Fruit fly (Drosophila melanogaster): ENCODE results near the gene CG12219.

Gene CG12219

DNA sequence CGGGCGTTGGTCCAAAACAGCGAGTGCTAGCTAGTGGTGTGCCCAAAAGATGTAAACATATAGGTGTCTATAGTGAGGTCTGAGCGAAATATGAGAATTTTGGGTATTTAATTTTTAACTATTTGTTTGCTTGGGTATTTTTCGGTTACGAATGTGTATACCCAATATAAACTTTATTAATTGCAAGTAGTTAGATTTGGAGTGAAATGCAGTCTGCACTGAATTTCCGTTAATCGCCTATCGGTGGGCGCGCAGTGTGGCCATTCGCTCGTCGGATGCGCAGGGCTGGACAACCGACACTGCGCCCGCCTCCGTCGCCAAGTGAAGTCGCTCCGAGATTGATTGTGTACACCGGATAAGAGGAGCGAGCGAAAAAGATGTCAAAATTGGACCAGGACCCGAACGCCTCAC lies 6.0 kb downstream of the CG12219 start, which contains the start of the genes CG15891 and CG3815 (continued):
- TF ChIP-seq Hsf (GFP tag; optimal IDR thresholded peaks at IDR 0.05) (peak; percentile 47), Med (GFP tag) (peak; percentile 90), grn (GFP tag; optimal IDR thresholded peaks at IDR 0.05) (peak; percentile 66), Bgb (GFP tag; IDR thresholded peaks at IDR 0.05; ENCODE audit: partially characterized antibody) (peak; percentile 23; the same call in 1 of the 2 replicates), Adf1 (GFP tag; IDR thresholded peaks at IDR 0.05) (peak; percentile 28; the same call in 1 of the 2 replicates), Max (GFP tag; optimal IDR thresholded peaks at IDR 0.05) (peak; percentile 2), CG10274 (GFP tag; optimal IDR thresholded peaks at IDR 0.05) (no peak), dysf (GFP tag; IDR thresholded peaks at IDR 0.05) (peak; percentile 61; the same call in 2 of the 3 replicates), CG34422 (GFP tag; IDR thresholded peaks at IDR 0.05) (peak; percentile 61; the same call in 2 of the 3 replicates), CG14710 (tag; optimal IDR thresholded peaks at IDR 0.05) (peak; percentile 66), CG17359 (tag; optimal IDR thresholded peaks at IDR 0.05) (peak; percentile 25), BtbVII (GFP tag; optimal IDR thresholded peaks at IDR 0.05) (no peak), luna (GFP tag; optimal IDR thresholded peaks at IDR 0.05) (no peak), bsh (GFP tag; optimal IDR thresholded peaks at IDR 0.05) (peak in 1 of 2 experiments; percentile 41), NFAT (GFP tag; IDR thresholded peaks at IDR 0.05) (no peak), Nf-YC (tag; optimal IDR thresholded peaks at IDR 0.05) (peak; percentile 67), twi (tag; optimal IDR thresholded peaks at IDR 0.05) (peak; percentile 48), tin (GFP tag; optimal IDR thresholded peaks at IDR 0.05) (peak; percentile 35), CG34224 (GFP tag; IDR thresholded peaks at IDR 0.05; ENCODE audit: partially characterized antibody) (0 out of 3 replicates have a peak, but pooled peaks have one; percentile 23), CG8359 (GFP tag; optimal IDR thresholded peaks at IDR 0.05; ENCODE audit: borderline replicate concordance) (no peak), CG31224 (GFP tag; IDR thresholded peaks at IDR 0.05) (peak; percentile 13; the same call in 1 of the 2 replicates), sima (GFP tag; optimal IDR thresholded peaks at IDR 0.05) (no peak), toy (GFP tag; IDR thresholded peaks at IDR 0.05) (no peak), CG31441 (GFP tag; IDR thresholded peaks at IDR 0.05) (no peak; the same call in 1 of the 2 replicates), dpn (GFP tag; optimal IDR thresholded peaks at IDR 0.05) (peak; percentile 48 to 53), GATAe (GFP tag; conservative IDR thresholded peaks at IDR 0.05) (0 out of 2 replicates have a peak, but pooled peaks have one; percentile 25), Chrac-16 (GFP tag; optimal IDR thresholded peaks at IDR 0.05) (peak; percentile 31)

DNA sequence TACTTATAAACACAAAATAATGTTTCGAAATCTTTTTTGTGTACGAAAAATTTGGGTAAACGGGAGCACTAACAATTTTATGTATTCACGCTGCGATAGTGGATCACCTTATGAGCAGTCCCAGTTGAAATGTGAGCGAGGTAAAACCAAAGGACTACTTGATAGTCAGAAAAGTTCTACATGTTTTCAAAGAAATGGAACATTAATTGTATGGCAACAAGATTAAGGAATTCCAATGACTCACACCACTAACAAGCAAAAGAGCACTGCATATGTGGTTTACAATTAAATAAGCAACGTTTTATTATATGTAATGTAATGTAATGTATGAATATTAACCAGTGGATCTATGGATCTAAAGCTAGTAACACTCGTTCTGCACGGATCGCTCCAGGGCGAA lies 6.8 kb downstream of the CG12219 start, which contains the start of gene CG15892:
CG15892 (minus strand) TSS at position 101 of the 400 bp plus-strand sequence.
- TF ChIP-seq CG8281 (tag; optimal IDR thresholded peaks at IDR 0.05) (no peak), CG31224 (GFP tag; IDR thresholded peaks at IDR 0.05) (no peak), CG1233 (GFP tag; optimal IDR thresholded peaks at IDR 0.05) (no peak), CG3407 (GFP tag; optimal IDR thresholded peaks at IDR 0.05) (no peak)

DNA sequence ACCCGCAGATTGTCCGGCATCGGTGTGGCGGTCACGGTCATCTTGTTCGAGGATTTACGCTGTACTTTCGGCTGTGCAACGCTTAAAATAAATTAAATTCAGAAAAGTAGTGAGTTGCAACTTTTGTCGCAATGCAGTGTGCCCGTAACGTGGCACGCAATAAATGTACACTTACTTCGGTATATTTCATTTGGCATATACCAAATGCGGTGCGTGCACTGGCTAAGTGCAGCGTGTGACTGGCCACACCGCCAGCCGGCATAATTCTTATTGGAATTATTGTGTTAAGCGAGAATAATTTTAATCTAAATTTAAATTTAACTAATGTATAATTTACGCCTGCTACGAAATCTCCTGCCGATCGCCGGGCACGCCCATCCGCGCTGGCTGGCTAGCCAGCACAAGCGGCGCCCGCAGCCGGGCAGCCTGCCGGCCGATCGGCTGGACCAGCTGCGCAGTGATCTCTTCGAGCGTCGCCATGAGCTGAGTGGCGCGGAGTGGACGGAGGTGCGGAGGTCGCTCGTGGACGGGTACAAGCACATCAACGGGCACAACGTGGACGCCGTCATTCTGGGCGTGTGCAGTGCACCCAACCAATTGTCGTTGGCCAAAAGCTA lies 9.9 kb downstream of the CG12219 start, which contains the start of the genes Rpt4 and mldr:
Rpt4 (minus strand) TSS at position 163 of the 617 bp plus-strand sequence.
mldr (plus strand) TSS at position 221 of the 617 bp plus-strand sequence.
- TF ChIP-seq CG1647 (GFP tag; optimal IDR thresholded peaks at IDR 0.05): no peak
- no peak for TF ChIP-seq mirr (GFP tag; optimal IDR thresholded peaks at IDR 0.05)
- 0 out of 4 replicates have a peak, but pooled peaks have one; percentile 59 for TF ChIP-seq chinmo (GFP tag; IDR thresholded peaks at IDR 0.05; ENCODE audit: partially characterized antibody)
- no peak for TF ChIP-seq crol (GFP tag; IDR thresholded peaks at IDR 0.05)
- no peak for TF ChIP-seq CG32532 (GFP tag; IDR thresholded peaks at IDR 0.05)
- peak; percentile 47 for TF ChIP-seq Ets97D (GFP tag; optimal IDR thresholded peaks at IDR 0.05)
- no peak for TF ChIP-seq CG7963 (GFP tag; IDR thresholded peaks at IDR 0.05; ENCODE audit: partially characterized antibody)
- TF ChIP-seq dati (GFP tag; IDR thresholded peaks at IDR 0.05): no peak
- peak; percentile 32 for TF ChIP-seq ewg (GFP tag; optimal IDR thresholded peaks at IDR 0.05)
- no peak for TF ChIP-seq CG13424 (tag; optimal IDR thresholded peaks at IDR 0.05)
- TF ChIP-seq zf30C (GFP tag; optimal IDR thresholded peaks at IDR 0.05): no peak
- no peak for TF ChIP-seq rib (GFP tag; IDR thresholded peaks at IDR 0.05)
- no peak for TF ChIP-seq ase (GFP tag; IDR thresholded peaks at IDR 0.05)
- TF ChIP-seq CG30431 (GFP tag; optimal IDR thresholded peaks at IDR 0.05): no peak
- TF ChIP-seq BtbVII (GFP tag; optimal IDR thresholded peaks at IDR 0.05): no peak
- TF ChIP-seq cwo (GFP tag; optimal IDR thresholded peaks at IDR 0.05): no peak
- no peak for TF ChIP-seq CG31224 (GFP tag; IDR thresholded peaks at IDR 0.05)
- TF ChIP-seq CG17568 (GFP tag; optimal IDR thresholded peaks at IDR 0.05): no peak
- no peak for TF ChIP-seq otp (GFP tag; IDR thresholded peaks at IDR 0.05)
